Worm (Caenorhabditis elegans): ENCODE data around the gene C53A5.16.

Gene C53A5.16

DNA sequence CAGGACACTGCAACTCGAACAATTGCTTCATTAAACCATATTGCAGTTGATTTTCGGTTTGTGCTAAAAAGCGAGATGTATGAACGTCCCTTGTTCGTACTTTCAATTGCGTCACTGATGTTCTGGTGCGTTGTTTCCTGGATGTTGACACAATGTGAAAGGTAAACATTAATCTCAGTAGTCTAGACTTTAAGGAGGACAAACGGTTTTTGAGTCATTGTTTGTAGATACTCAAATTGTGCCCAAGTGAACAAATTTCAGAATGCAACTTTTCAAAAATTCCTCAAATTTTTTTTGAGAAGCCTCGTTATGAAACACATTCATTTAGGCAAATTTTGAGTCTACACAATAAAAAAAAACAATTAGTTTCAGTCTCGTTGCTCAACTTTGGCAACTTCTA, 18.5 kb upstream of the C53A5.16 start (continued):
- no peak for TF ChIP-seq ztf-26 (tag; optimal IDR thresholded peaks at IDR 0.05)
- TF ChIP-seq attf-3 (GFP tag; conservative IDR thresholded peaks at IDR 0.05) = no peak
- TF ChIP-seq cebp-1 (GFP tag; IDR thresholded peaks at IDR 0.05) = no peak
- no peak for TF ChIP-seq cebp-1 (tag; optimal IDR thresholded peaks at IDR 0.05)
- no peak for TF ChIP-seq ztf-18 (tag; optimal IDR thresholded peaks at IDR 0.05)
- no peak for TF ChIP-seq mes-4 (tag; optimal IDR thresholded peaks at IDR 0.05)

DNA sequence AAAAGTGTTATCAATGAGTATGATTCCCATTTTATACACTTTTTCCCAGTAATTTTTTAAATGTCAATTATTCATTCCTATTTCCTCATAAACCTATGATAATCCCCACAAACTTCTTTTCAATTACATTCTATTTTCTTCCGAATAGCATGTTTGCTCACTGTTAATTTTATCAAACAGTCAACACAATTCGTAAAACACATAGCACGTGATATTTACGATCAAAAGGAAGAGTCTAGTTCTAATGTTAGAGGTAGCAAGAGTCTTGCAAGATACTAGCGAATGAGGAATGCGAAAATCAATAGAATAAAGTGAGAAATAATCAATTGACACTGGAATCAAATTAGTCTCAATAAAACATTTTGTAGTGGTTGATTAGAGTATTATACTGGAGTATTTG, 16.9 kb upstream of the C53A5.16 start:
- TF ChIP-seq F57A8.1 (GFP tag; optimal IDR thresholded peaks at IDR 0.05) (no peak), sptf-2 (GFP tag; optimal IDR thresholded peaks at IDR 0.05) (no peak), T07F8.4 (tag; optimal IDR thresholded peaks at IDR 0.05) (no peak), F33H1.4 (GFP tag; IDR thresholded peaks at IDR 0.05) (no peak), F37B4.10 (GFP tag; IDR thresholded peaks at IDR 0.05) (no peak), F39B2.1 (GFP tag; IDR thresholded peaks at IDR 0.05) (no peak), rcor-1 (GFP tag; IDR thresholded peaks at IDR 0.05) (no peak), ceh-27 (GFP tag; optimal IDR thresholded peaks at IDR 0.05) (no peak), rpc-1 (optimal IDR thresholded peaks at IDR 0.05) (no peak), rpc-1 (tag; optimal IDR thresholded peaks at IDR 0.05) (no peak), Y95B8A.8 (GFP tag; IDR thresholded peaks at IDR 0.05) (no peak), pbrm-1 (GFP tag; IDR thresholded peaks at IDR 0.05) (no peak), pha-4 (tag; optimal IDR thresholded peaks at IDR 0.05) (no peak), nhr-120 (GFP tag; IDR thresholded peaks at IDR 0.05) (no peak), gei-17 (GFP tag; optimal IDR thresholded peaks at IDR 0.05) (no peak)

DNA sequence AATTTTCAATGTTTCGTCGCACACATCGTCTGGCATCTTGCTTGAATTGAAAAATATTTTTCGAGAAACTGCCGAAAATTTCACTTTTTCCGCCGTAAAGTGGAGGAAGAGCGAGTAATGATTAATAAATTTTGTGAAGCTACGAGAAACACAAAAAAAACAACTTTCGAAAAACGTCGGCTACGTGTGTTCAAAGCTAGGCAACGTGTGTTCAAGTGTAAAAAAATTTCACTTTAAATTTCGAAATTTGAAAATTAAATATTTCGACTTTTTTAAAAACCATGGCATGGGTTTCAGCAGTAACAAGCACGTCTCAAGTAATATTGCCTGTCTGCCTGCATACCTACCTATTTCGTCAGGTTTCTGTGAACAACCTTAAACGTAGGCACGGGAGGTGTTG, 13.9 kb upstream of the C53A5.16 start, which contains the start of gene tag-191:
TSS of gene tag-191 (minus strand) at position 101 of the 400 bp plus-strand sequence.
- TF ChIP-seq ets-4 (GFP tag; optimal IDR thresholded peaks at IDR 0.05) = no peak
- no peak for TF ChIP-seq ztf-28 (GFP tag; IDR thresholded peaks at IDR 0.05)

DNA sequence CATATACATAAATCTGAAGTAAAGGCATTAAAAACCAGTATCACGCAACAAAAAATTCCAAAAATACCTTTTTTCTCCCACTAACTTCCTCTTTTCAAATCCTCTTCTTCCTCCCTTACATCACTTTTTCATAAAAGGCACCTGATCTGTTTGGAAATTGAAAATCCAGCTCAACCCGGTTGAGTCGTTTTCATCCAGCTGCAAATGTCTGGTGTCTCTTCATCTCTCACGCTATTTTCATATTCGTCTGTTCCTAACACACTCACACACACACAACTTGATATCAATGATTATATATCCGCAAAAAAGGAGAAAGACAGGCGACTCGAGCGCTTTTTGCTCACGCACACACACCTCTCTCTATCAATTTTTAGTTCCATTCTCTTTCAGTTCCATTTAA, 10.0 kb upstream of the C53A5.16 start:
- TF ChIP-seq hmg-1.2 (GFP tag; IDR thresholded peaks at IDR 0.05) = 0 out of 2 replicates have a peak, but pooled peaks have one; percentile 24
- no peak for TF ChIP-seq rec-8 (tag; optimal IDR thresholded peaks at IDR 0.05)

DNA sequence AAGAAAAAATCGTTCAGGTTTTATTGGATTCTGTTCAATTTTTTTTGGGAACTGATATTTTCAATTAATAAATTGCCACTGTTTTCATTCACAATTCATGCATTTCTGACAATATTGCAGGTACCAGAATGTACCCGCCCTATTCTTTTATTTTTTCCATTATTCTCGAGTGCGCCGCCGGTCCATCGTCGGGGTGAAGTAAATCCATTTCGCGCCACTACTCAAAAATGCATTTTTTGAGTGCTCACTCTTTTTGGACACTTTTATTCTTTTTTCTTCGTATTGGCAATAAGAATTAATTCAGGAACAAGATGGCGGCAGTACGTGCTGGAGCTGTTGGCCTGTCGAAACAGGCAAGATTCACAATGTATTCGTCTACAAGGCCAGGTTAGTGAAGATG, 8.4 kb upstream of the C53A5.16 start, which contains the start of gene kcnl-4:
TSS of gene kcnl-4 (plus strand) at position 301 of the 400 bp plus-strand sequence.
- TF ChIP-seq T26A5.8 (tag; optimal IDR thresholded peaks at IDR 0.05) (no peak), sptf-2 (GFP tag; optimal IDR thresholded peaks at IDR 0.05) (no peak), tlf-1 (GFP tag; optimal IDR thresholded peaks at IDR 0.05) (no peak), zim-3 (tag; optimal IDR thresholded peaks at IDR 0.05) (no peak), somi-1 (GFP tag; optimal IDR thresholded peaks at IDR 0.05) (no peak), F37B4.10 (GFP tag; IDR thresholded peaks at IDR 0.05) (no peak), C06A6.2 (GFP tag; conservative IDR thresholded peaks at IDR 0.05) (no peak), rcor-1 (GFP tag; IDR thresholded peaks at IDR 0.05) (no peak), athp-1 (tag; optimal IDR thresholded peaks at IDR 0.05) (no peak), Y95B8A.8 (GFP tag; IDR thresholded peaks at IDR 0.05) (no peak), hlh-26 (GFP tag; conservative IDR thresholded peaks at IDR 0.05) (no peak)

DNA sequence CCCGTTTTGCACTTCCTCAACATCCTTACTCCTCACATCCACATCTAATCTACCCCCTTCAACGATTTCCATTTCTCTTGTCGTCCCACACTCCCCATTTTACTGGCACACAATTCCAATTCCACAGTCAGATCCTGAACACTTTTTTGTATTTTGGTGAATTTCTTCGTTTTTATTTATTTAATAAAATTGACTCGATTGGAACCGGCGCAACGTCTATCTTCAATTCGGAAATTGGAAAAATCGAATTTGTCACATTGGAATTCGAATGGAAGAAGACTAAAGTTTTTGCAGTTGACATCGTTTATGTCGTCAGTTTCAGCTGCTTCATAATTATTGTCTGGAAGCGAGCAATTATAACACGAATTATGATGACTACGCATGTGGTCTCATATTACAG, 4.8 kb upstream of the C53A5.16 start:
- TF ChIP-seq ama-1 (optimal IDR thresholded peaks at IDR 0.05) = no peak
- no peak for TF ChIP-seq ama-1 (GFP tag; optimal IDR thresholded peaks at IDR 0.05)
- no peak for TF ChIP-seq bed-1 (GFP tag; IDR thresholded peaks at IDR 0.05)
- no peak for TF ChIP-seq F52B5.7 (tag; optimal IDR thresholded peaks at IDR 0.05)
- TF ChIP-seq somi-1 (GFP tag; optimal IDR thresholded peaks at IDR 0.05) = no peak
- no peak for TF ChIP-seq him-1 (tag; optimal IDR thresholded peaks at IDR 0.05)
- no peak for TF ChIP-seq rpc-1 (optimal IDR thresholded peaks at IDR 0.05)
- TF ChIP-seq rpc-1 (tag; optimal IDR thresholded peaks at IDR 0.05) = no peak
- no peak for TF ChIP-seq ztf-22 (GFP tag; optimal IDR thresholded peaks at IDR 0.05)
- no peak for TF ChIP-seq tbp1 (GFP tag; optimal IDR thresholded peaks at IDR 0.05)
- no peak for TF ChIP-seq Y95B8A.8 (GFP tag; IDR thresholded peaks at IDR 0.05)
- no peak for TF ChIP-seq madf-6 (GFP tag; IDR thresholded peaks at IDR 0.05)
- no peak for TF ChIP-seq akir-1 (GFP tag; optimal IDR thresholded peaks at IDR 0.05)
- TF ChIP-seq F33H1.4 (GFP tag; IDR thresholded peaks at IDR 0.05) = no peak
- no peak for TF ChIP-seq hlh-12 (tag; optimal IDR thresholded peaks at IDR 0.05)
- no peak for TF ChIP-seq egl-18 (GFP tag; IDR thresholded peaks at IDR 0.05)
